Fruit fly (Drosophila melanogaster) whole organism: ENCODE measurements around the gene CG34309.

Source experiments
- pan ChIP-seq: fragments of >200 bp; optimal IDR thresholded peaks from 2 replicates; lab custom pipeline; 2017
- psq ChIP-seq: fragments of >200 bp; optimal IDR thresholded peaks from 2 replicates; lab custom pipeline; 2017

DNA sequence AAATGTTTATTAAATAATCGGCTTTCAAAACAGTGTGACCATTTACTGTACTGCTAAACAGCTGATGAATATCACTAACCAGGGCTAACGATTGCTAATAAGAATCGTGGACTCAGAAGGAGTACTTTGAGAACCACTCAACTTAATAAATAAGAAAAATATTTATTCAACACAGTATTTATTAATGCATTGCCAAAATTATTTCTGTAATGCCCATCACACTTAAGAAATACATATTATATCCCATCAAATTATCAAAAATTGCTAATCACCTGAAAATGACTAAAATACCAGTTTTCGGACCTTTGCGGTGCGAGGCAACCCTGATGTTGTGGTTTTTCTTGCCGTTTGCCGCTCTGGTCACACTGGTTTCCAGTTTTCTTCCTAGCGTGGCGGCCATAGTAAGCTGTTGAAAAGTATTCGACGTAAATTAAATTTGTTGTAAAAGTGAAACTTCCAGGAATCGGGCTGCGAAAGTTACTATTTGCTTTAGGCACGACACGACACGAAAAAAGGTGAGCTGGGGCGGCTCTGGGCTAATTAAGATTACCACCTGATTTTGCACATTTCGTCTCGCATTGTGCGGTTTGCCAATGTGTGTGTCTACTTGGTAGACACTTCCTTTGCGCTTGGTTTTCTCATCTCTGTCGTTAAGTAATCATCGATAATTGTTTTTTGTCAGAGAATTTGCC, 9.5 kb downstream of the CG34309 start, which contains the start of the genes mRpS21 and Droj2:
- TF ChIP-seq pan (no peak), psq (lab: Kevin White, UChicago) (no peak)
